Fruit fly (Drosophila melanogaster) whole organism, embryonic: ENCODE results near the gene CG34310.
A peak's percentile ranks its signal among the peaks of the same experiment; 100 is the strongest.

Source experiments
- Aef1 ChIP-seq: fragments of 200-800 bp; sonication (Bioruptor generic); IDR thresholded peaks from 3 replicates; pipeline ENCODE4 v1.3.6; 2022; ENCODE audit warnings: missing biosample characterization, missing genetic modification characterization
- Awh ChIP-seq: fragments of 200-800 bp; sonication (Bioruptor generic); IDR thresholded peaks from 2 replicates; pipeline ENCODE4, ENCODE4 v1.3.6; 2022; ENCODE audit warnings: missing biosample characterization, missing genetic modification characterization
- CG10321 ChIP-seq: fragments of 200-800 bp; sonication (Bioruptor generic); IDR thresholded peaks from 2 replicates; pipeline ENCODE4 v1.3.6; 2022; ENCODE audit warnings: missing biosample characterization, missing genetic modification characterization
- CG10462 ChIP-seq: fragments of 200-800 bp; sonication (Bioruptor generic); optimal IDR thresholded peaks from 2 replicates; lab custom pipeline; 2016; ENCODE audit warnings: missing biosample characterization, missing genetic modification characterization
- CG11456 ChIP-seq: fragments of 200-800 bp; sonication (Bioruptor generic); IDR thresholded peaks from 3 replicates; pipeline ENCODE4 v1.3.6; 2022; ENCODE audit warnings: missing biosample characterization, missing genetic modification characterization
- CG12219 ChIP-seq: fragments of 200-800 bp; sonication (Bioruptor generic); optimal IDR thresholded peaks from 3 replicates; lab custom pipeline; 2018; ENCODE audit warnings: missing biosample characterization, mild to moderate bottlenecking, missing genetic modification characterization
- CG18599 ChIP-seq: fragments of 200-800 bp; sonication (Bioruptor generic); optimal IDR thresholded peaks from 3 replicates; lab custom pipeline; 2017; ENCODE audit warnings: missing biosample characterization, missing genetic modification characterization, mild to moderate bottlenecking, moderate library complexity, missing genetic modification reagents
- CG2199 ChIP-seq: fragments of 200-800 bp; sonication (Bioruptor generic); IDR thresholded peaks from 3 replicates; pipeline ENCODE4 v1.3.6; 2022; ENCODE audit warnings: missing biosample characterization, missing genetic modification characterization
- CG31388 ChIP-seq: fragments of 200-800 bp; sonication (Bioruptor generic); optimal IDR thresholded peaks from 2 replicates; lab custom pipeline; 2016; ENCODE audit warnings: missing biosample characterization, missing genetic modification characterization
- CG3163 ChIP-seq: fragments of 200-800 bp; sonication (Bioruptor generic); optimal IDR thresholded peaks from 3 replicates; lab custom pipeline; 2016; ENCODE audit warnings: missing biosample characterization, missing genetic modification characterization
- CG34376 ChIP-seq: fragments of 200-800 bp; sonication (Bioruptor generic); optimal IDR thresholded peaks from 2 replicates; lab custom pipeline; 2018; ENCODE audit warnings: missing biosample characterization, mild to moderate bottlenecking, missing genetic modification characterization
- CG4328 ChIP-seq: fragments of 200-800 bp; sonication (Bioruptor generic); optimal IDR thresholded peaks from 3 replicates; lab custom pipeline; 2017; ENCODE audit warnings: missing biosample characterization, missing genetic modification reagents, missing genetic modification characterization
- CG5953 ChIP-seq: fragments of 200-800 bp; sonication (Bioruptor generic); IDR thresholded peaks from 2 replicates; pipeline ENCODE4 v1.3.6; 2022; ENCODE audit warnings: missing biosample characterization, missing genetic modification characterization
- CG6813 ChIP-seq: fragments of 200-800 bp; sonication (Bioruptor generic); optimal IDR thresholded peaks from 2 replicates; lab custom pipeline; 2017; ENCODE audit warnings: missing biosample characterization, missing genetic modification characterization, mild to moderate bottlenecking, moderate library complexity, missing genetic modification reagents
- CG7271 ChIP-seq: fragments of 200-800 bp; sonication (Bioruptor generic); optimal IDR thresholded peaks from 2 replicates; lab custom pipeline; 2018; ENCODE audit warnings: missing biosample characterization, mild to moderate bottlenecking, missing genetic modification characterization, moderate library complexity
- CG7556 ChIP-seq: fragments of 200-800 bp; sonication (Bioruptor generic); optimal IDR thresholded peaks from 2 replicates; lab custom pipeline; 2017; ENCODE audit warnings: missing biosample characterization, mild to moderate bottlenecking, missing genetic modification characterization
- CG7745 ChIP-seq: fragments of 200-800 bp; sonication (Bioruptor generic); optimal IDR thresholded peaks from 2 replicates; lab custom pipeline; 2018; ENCODE audit warnings: missing biosample characterization, mild to moderate bottlenecking, missing genetic modification characterization, moderate library complexity
- CG9876 ChIP-seq: fragments of 200-800 bp; sonication (Bioruptor generic); optimal IDR thresholded peaks from 2 replicates; lab custom pipeline; 2016; ENCODE audit warnings: missing biosample characterization, missing genetic modification characterization
- CHES-1-like ChIP-seq: fragments of 200-800 bp; sonication (Bioruptor generic); optimal IDR thresholded peaks from 2 replicates; lab custom pipeline; 2016; ENCODE audit warnings: missing biosample characterization, missing genetic modification characterization
- Dek ChIP-seq: fragments of 200-800 bp; sonication (Bioruptor generic); optimal IDR thresholded peaks from 3 replicates; lab custom pipeline; 2019; ENCODE audit warnings: missing biosample characterization, mild to moderate bottlenecking, missing genetic modification characterization, moderate library complexity
- Doc3 ChIP-seq: fragments of 200-800 bp; sonication (Bioruptor generic); IDR thresholded peaks from 3 replicates; pipeline ENCODE4 v1.3.6; 2022; ENCODE audit warnings: missing biosample characterization, missing genetic modification characterization; ENCODE audit not compliant: partially characterized antibody
- Dp ChIP-seq: fragments of 200-800 bp; sonication (Bioruptor generic); optimal IDR thresholded peaks from 2 replicates; lab custom pipeline; 2018; ENCODE audit warnings: missing biosample characterization, mild to moderate bottlenecking, missing genetic modification characterization, moderate library complexity
- ERR ChIP-seq: fragments of 200-800 bp; sonication (Bioruptor generic); optimal IDR thresholded peaks from 2 replicates; lab custom pipeline; 2016; ENCODE audit warnings: missing biosample characterization, missing genetic modification characterization
- Ets65A ChIP-seq: fragments of 200-800 bp; sonication (Bioruptor generic); peaks from one replicate; lab custom pipeline; 2016; ENCODE audit warnings: missing biosample characterization, missing genetic modification characterization
- Gug ChIP-seq: fragments of 200-800 bp; sonication (Bioruptor generic); IDR thresholded peaks from 4 replicates; pipeline ENCODE4 v1.3.6; 2022; ENCODE audit warnings: missing biosample characterization, missing genetic modification characterization
- HHEX ChIP-seq: fragments of 200-800 bp; sonication (Bioruptor generic); optimal IDR thresholded peaks from 3 replicates; lab custom pipeline; 2017; ENCODE audit warnings: missing biosample characterization, mild to moderate bottlenecking, missing genetic modification characterization, missing genetic modification reagents
- Hr39 ChIP-seq: fragments of >200 bp; optimal IDR thresholded peaks from 2 replicates; lab custom pipeline; 2017
- Mes4 ChIP-seq: fragments of 200-800 bp; sonication (Bioruptor generic); optimal IDR thresholded peaks from 2 replicates; lab custom pipeline; 2016; ENCODE audit warnings: missing biosample characterization, missing genetic modification characterization
- Sin3A ChIP-seq: fragments of >200 bp; optimal IDR thresholded peaks from 2 replicates; lab custom pipeline; 2018
- bab2 ChIP-seq: fragments of 200-800 bp; sonication (Bioruptor generic); optimal IDR thresholded peaks from 2 replicates; lab custom pipeline; 2016; ENCODE audit warnings: missing biosample characterization, missing genetic modification characterization
- bcd ChIP-seq: fragments of 200-800 bp; sonication (Bioruptor generic); optimal IDR thresholded peaks from 2 replicates; lab custom pipeline; 2017; ENCODE audit warnings: missing biosample characterization, mild to moderate bottlenecking, missing genetic modification characterization
- btn ChIP-seq: fragments of 200-800 bp; sonication (Bioruptor generic); optimal IDR thresholded peaks from 2 replicates; lab custom pipeline; 2016; ENCODE audit warnings: missing biosample characterization, missing genetic modification characterization
- cato ChIP-seq: fragments of 200-800 bp; sonication (Bioruptor generic); optimal IDR thresholded peaks from 2 replicates; lab custom pipeline; 2016; ENCODE audit warnings: missing biosample characterization, missing genetic modification characterization, borderline replicate concordance
- crc ChIP-seq: fragments of 200-800 bp; sonication (Bioruptor generic); optimal IDR thresholded peaks from 2 replicates; lab custom pipeline; 2016; ENCODE audit warnings: missing biosample characterization, missing genetic modification characterization
- crol ChIP-seq: fragments of 200-800 bp; sonication (Bioruptor generic); IDR thresholded peaks from 2 replicates; pipeline ENCODE4 v1.3.6; 2022; ENCODE audit warnings: missing biosample characterization, missing genetic modification characterization
- en ChIP-seq: fragments of 200-800 bp; sonication (Bioruptor generic); optimal IDR thresholded peaks from 2 replicates; lab custom pipeline; 2016; ENCODE audit warnings: missing biosample characterization, missing genetic modification characterization
- fru ChIP-seq: fragments of >200 bp; optimal IDR thresholded peaks from 2 replicates; lab custom pipeline; 2017
- ftz-f1 ChIP-seq: fragments of 200-800 bp; sonication (Bioruptor generic); optimal IDR thresholded peaks from 2 replicates; lab custom pipeline; 2016; ENCODE audit warnings: missing biosample characterization, missing genetic modification characterization
- gcm ChIP-seq: fragments of 200-800 bp; sonication (Bioruptor generic); optimal IDR thresholded peaks from 2 replicates; lab custom pipeline; 2019; ENCODE audit warnings: missing biosample characterization, mild to moderate bottlenecking, missing genetic modification characterization, moderate library complexity
- gfzf ChIP-seq: fragments of 200-800 bp; sonication (Bioruptor generic); optimal IDR thresholded peaks from 2 replicates; lab custom pipeline; 2016; ENCODE audit warnings: missing biosample characterization, mild to moderate bottlenecking, missing genetic modification characterization, moderate library complexity
- ham ChIP-seq: fragments of 200-800 bp; sonication (Bioruptor generic); IDR thresholded peaks from 2 replicates; pipeline ENCODE4 v1.3.6; 2022; ENCODE audit warnings: missing biosample characterization, missing genetic modification characterization
- lab ChIP-seq: fragments of 200-800 bp; sonication (Bioruptor generic); optimal IDR thresholded peaks from 3 replicates; lab custom pipeline; 2017; ENCODE audit warnings: missing biosample characterization, missing genetic modification characterization, mild to moderate bottlenecking, moderate library complexity, missing genetic modification reagents
- lbe ChIP-seq: fragments of 200-800 bp; sonication (Bioruptor generic); optimal IDR thresholded peaks from 2 replicates; lab custom pipeline; 2016; ENCODE audit warnings: missing biosample characterization, mild to moderate bottlenecking, missing genetic modification characterization
- mld ChIP-seq: fragments of 200-800 bp; sonication (Bioruptor generic); IDR thresholded peaks from 3 replicates; pipeline ENCODE4 v1.3.6; 2022; ENCODE audit warnings: missing biosample characterization, missing genetic modification characterization; ENCODE audit not compliant: partially characterized antibody
- org-1 ChIP-seq: fragments of 200-800 bp; sonication (Bioruptor generic); optimal IDR thresholded peaks from 2 replicates; lab custom pipeline; 2017; ENCODE audit warnings: missing biosample characterization, missing genetic modification characterization
- prd ChIP-seq, 3 experiments: fragments of >200 bp in 2 of 3; fragments of 200-800 bp in 1 of 3; sonication (Bioruptor generic) in 1 of 3; optimal IDR thresholded peaks in 2 of 3; IDR thresholded peaks in 1 of 3; 2 replicates in 2 of 3; 3 replicates in 1 of 3; pipeline versions ENCODE4 v1.3.6 to Lab custom; 2017 to 2022; ENCODE audit warnings: missing biosample characterization in 1 of 3, missing genetic modification characterization in 1 of 3
- seq ChIP-seq: fragments of 200-800 bp; sonication (Bioruptor generic); IDR thresholded peaks from 2 replicates; pipeline ENCODE4 v1.3.6; 2022; ENCODE audit warnings: missing biosample characterization, missing genetic modification characterization
- sob ChIP-seq: fragments of 200-800 bp; sonication (Bioruptor generic); IDR thresholded peaks from 2 replicates; pipeline ENCODE4 v1.3.6; 2022; ENCODE audit warnings: missing biosample characterization, missing genetic modification characterization
- sr ChIP-seq: fragments of 200-800 bp; sonication (Bioruptor generic); IDR thresholded peaks from 3 replicates; pipeline ENCODE4 v1.3.6; 2022; ENCODE audit warnings: missing biosample characterization, missing genetic modification characterization

Gene CG34310

dm6 chr2L:6683992-6684882 is 20.8 kb downstream of the CG34310 start, which contains the start of gene Nhe3 (continued):
- TF ChIP-seq Mes4 (GFP tag; lab: Kevin White, UChicago) (peak; percentile 28), Aef1 (GFP tag; lab: Robert Waterston, UW) (peak; percentile 89), CG6813 (peak; percentile 60), ftz-f1 (no peak), bab2 (GFP tag; lab: Kevin White, UChicago) (peak; percentile 88), Doc3 (GFP tag; lab: Robert Waterston, UW) (no peak; the same call in 2 of the 3 replicates), CG11456 (GFP tag; lab: Robert Waterston, UW) (peak; percentile 87), Ets65A (peak; percentile 96), ham (GFP tag; lab: Robert Waterston, UW) (0 out of 2 replicates have a peak, but pooled peaks have one; percentile 47), CG7745 (no peak), Gug (GFP tag; lab: Robert Waterston, UW) (peak; percentile 74), seq (GFP tag; lab: Robert Waterston, UW) (peak; percentile 36; the same call in 1 of the 2 replicates), CG3163 (GFP tag; lab: Kevin White, UChicago) (peak; percentile 44), Hr39 (no peak), sob (GFP tag; lab: Robert Waterston, UW) (peak; percentile 90), CG10462 (GFP tag; lab: Kevin White, UChicago) (peak; percentile 60), Awh (GFP tag; lab: Robert Waterston, UW) (peak; percentile 76), CG7556 (peak; percentile 81), CG10321 (GFP tag; lab: Robert Waterston, UW) (peak; percentile 40; the same call in 1 of the 2 replicates), gfzf (GFP tag; lab: Kevin White, UChicago) (peak; percentile 74), gcm (peak; percentile 63), prd (optimal IDR thresholded peaks at IDR 0.05; lab: Kevin White, UChicago) (no peak), prd (GFP tag; IDR thresholded peaks at IDR 0.05; lab: Robert Waterston, UW) (peak; percentile 90), Dek (tag; lab: Kevin White, UChicago) (peak; percentile 75), fru (no peak), mld (0 out of 3 replicates have a peak, but pooled peaks have one; percentile 54), bcd (peak; percentile 79), lbe (GFP tag; lab: Kevin White, UChicago) (peak; percentile 48), CG2199 (GFP tag; lab: Robert Waterston, UW) (peak; percentile 70; the same call in 1 of the 3 replicates), Sin3A (peak; percentile 67), cato (peak; percentile 50), CG18599 (GFP tag; lab: Kevin White, UChicago) (peak; percentile 41), CG7271 (peak; percentile 28), CG4328 (peak; percentile 69), CHES-1-like (GFP tag; lab: Kevin White, UChicago) (peak; percentile 86), crol (GFP tag; lab: Robert Waterston, UW) (peak; percentile 94), lab (GFP tag; lab: Kevin White, UChicago) (no peak), CG9876 (GFP tag; lab: Kevin White, UChicago) (peak; percentile 14), sr (0 out of 3 replicates have a peak, but pooled peaks have one; percentile 15), en (GFP tag; lab: Kevin White, UChicago) (no peak), CG12219 (GFP tag; lab: Kevin White, UChicago) (peak; percentile 41), CG34376 (GFP tag; lab: Kevin White, UChicago) (peak; percentile 62), ERR (GFP tag; lab: Kevin White, UChicago) (peak; percentile 67), btn (GFP tag; lab: Kevin White, UChicago) (peak; percentile 48), HHEX (GFP tag; lab: Kevin White, UChicago) (peak; percentile 61), crc (peak; percentile 53), Dp (peak; percentile 96), CG31388 (GFP tag; lab: Kevin White, UChicago) (peak; percentile 62), org-1 (peak; percentile 44), CG5953 (GFP tag; lab: Robert Waterston, UW) (peak; percentile 55)
